Worm (Caenorhabditis elegans) whole organism, early embryonic: ENCODE measurements around the gene K02E2.8.

ENCODE experiments used
- B0310.2 ChIP-seq: sonication (generic microtip); optimal IDR thresholded peaks from 2 replicates; lab custom pipeline; 2016; ENCODE audit warnings: mild to moderate bottlenecking, missing genetic modification characterization, missing compliant biosample characterization
- F13C5.2 ChIP-seq: sonication (generic microtip); optimal IDR thresholded peaks from 2 replicates; lab custom pipeline; 2017; ENCODE audit warnings: mild to moderate bottlenecking, missing genetic modification characterization, inconsistent platforms, missing compliant biosample characterization
- ama-1 ChIP-seq: fragments of 150-350 bp; optimal IDR thresholded peaks from 2 replicates; lab custom pipeline; 2014
- flt-1 ChIP-seq: fragments of 200-800 bp; sonication (Bioruptor generic); IDR thresholded peaks from 2 replicates; pipeline ENCODE4 v1.3.6; 2022; ENCODE audit warnings: missing genetic modification characterization, missing compliant biosample characterization

DNA sequence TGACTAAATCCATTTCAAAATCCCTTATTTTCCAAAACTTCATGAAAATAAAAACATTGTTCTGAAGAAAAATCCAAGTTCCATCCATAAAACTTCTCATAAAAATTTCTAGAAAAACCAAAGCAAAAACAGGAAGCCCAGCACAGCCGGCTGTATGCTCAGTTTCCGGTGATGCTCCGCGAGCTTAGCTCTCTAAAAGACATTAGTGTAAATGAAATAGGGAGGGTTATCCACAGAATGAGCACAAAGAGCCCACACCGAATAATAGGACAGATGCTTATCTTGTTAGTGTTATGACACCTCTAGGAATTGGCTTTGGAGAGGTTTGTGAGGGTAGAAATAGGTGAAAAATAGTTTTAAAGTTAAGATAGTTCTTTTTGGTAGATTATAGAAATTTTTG, 28.7 kb downstream of the K02E2.8 start:
- TF ChIP-seq ama-1 (lab: Kevin White, UChicago) (no peak), B0310.2 (tag; lab: Kevin White, UChicago) (no peak), flt-1 (no peak), F13C5.2 (no peak)
